Fruit fly (Drosophila melanogaster): ENCODE results near the gene Larp4B.
A peak's percentile ranks its signal among the peaks of the same experiment; 100 is the strongest.

Gene Larp4B

dm6 chr3L:3249997-3250774, 25.5 kb downstream of the Larp4B start (continued):
- TF ChIP-seq Hr51 (GFP tag; optimal IDR thresholded peaks at IDR 0.05), result peak; percentile 92 to 95
- peak; percentile 41 for TF ChIP-seq Sry-β (GFP tag; optimal IDR thresholded peaks at IDR 0.05)
- TF ChIP-seq CG8089 (GFP tag; optimal IDR thresholded peaks at IDR 0.05), result peak; percentile 94
- peak; percentile 70 for TF ChIP-seq CG31224 (GFP tag; IDR thresholded peaks at IDR 0.05)
- no peak for TF ChIP-seq inv (GFP tag; IDR thresholded peaks at IDR 0.05; ENCODE audit: partially characterized antibody)
- TF ChIP-seq sim (GFP tag; IDR thresholded peaks at IDR 0.05), result peak; percentile 58; the same call in 1 of the 2 replicates
- TF ChIP-seq CG6689 (GFP tag; IDR thresholded peaks at IDR 0.05), result peak; percentile 89
- peak; percentile 82 for TF ChIP-seq seq (GFP tag; IDR thresholded peaks at IDR 0.05)
- TF ChIP-seq pan (optimal IDR thresholded peaks at IDR 0.05), result no peak
- peak in 1 of 2 experiments; percentile 75 for TF ChIP-seq pan (GFP tag; optimal IDR thresholded peaks at IDR 0.05 in 1 of 2, IDR thresholded peaks at IDR 0.05 in 1 of 2)
- TF ChIP-seq CG11247 (GFP tag; IDR thresholded peaks at IDR 0.05), result peak; percentile 77
- TF ChIP-seq CG15011 (GFP tag; optimal IDR thresholded peaks at IDR 0.05), result peak; percentile 94
- peak; percentile 41; the same call in 1 of the 2 replicates for TF ChIP-seq Awh (GFP tag; IDR thresholded peaks at IDR 0.05)
- TF ChIP-seq lbe (GFP tag; optimal IDR thresholded peaks at IDR 0.05), result peak; percentile 42
- TF ChIP-seq CG17612 (GFP tag; IDR thresholded peaks at IDR 0.05), result no peak; the same call in 1 of the 2 replicates
- TF ChIP-seq maf-S (GFP tag; optimal IDR thresholded peaks at IDR 0.05), result peak; percentile 90
- TF ChIP-seq HLHmδ (GFP tag; optimal IDR thresholded peaks at IDR 0.05), result no peak
- TF ChIP-seq CG10267 (tag; optimal IDR thresholded peaks at IDR 0.05), result peak; percentile 89
- TF ChIP-seq zfh1 (GFP tag; IDR thresholded peaks at IDR 0.05), result peak; percentile 75; the same call in 2 of the 3 replicates
- peak; percentile 97 for TF ChIP-seq CG18619 (GFP tag; optimal IDR thresholded peaks at IDR 0.05)
- TF ChIP-seq schlank (tag; optimal IDR thresholded peaks at IDR 0.05), result peak; percentile 76
- TF ChIP-seq Dref (GFP tag; IDR thresholded peaks at IDR 0.05), result no peak
- peak; percentile 86 for TF ChIP-seq CG3065 (GFP tag; optimal IDR thresholded peaks at IDR 0.05)
- peak; percentile 96 for TF ChIP-seq CG7839 (tag; optimal IDR thresholded peaks at IDR 0.05)
- peak; percentile 33 for TF ChIP-seq Adf1 (GFP tag; IDR thresholded peaks at IDR 0.05)
- peak; percentile 99 for TF ChIP-seq grn (GFP tag; optimal IDR thresholded peaks at IDR 0.05)
- TF ChIP-seq Usf (GFP tag; optimal IDR thresholded peaks at IDR 0.05), result peak; percentile 96
- TF ChIP-seq Spps (tag; optimal IDR thresholded peaks at IDR 0.05), result peak; percentile 80
- TF ChIP-seq sens-2 (GFP tag; IDR thresholded peaks at IDR 0.05), result no peak; the same call in 1 of the 2 replicates
- TF ChIP-seq wor (GFP tag; IDR thresholded peaks at IDR 0.05), result peak; percentile 91
- TF ChIP-seq CG13624 (GFP tag; optimal IDR thresholded peaks at IDR 0.05), result peak; percentile 95
- TF ChIP-seq sqz (GFP tag; optimal IDR thresholded peaks at IDR 0.05), result peak; percentile 80
- TF ChIP-seq Bdp1 (GFP tag; optimal IDR thresholded peaks at IDR 0.05), result peak; percentile 87
- no peak for TF ChIP-seq Scr (GFP tag; IDR thresholded peaks at IDR 0.05; ENCODE audit: partially characterized antibody)
- TF ChIP-seq CG7372 (GFP tag; IDR thresholded peaks at IDR 0.05), result peak; percentile 82
- peak; percentile 96 for TF ChIP-seq tin (GFP tag; optimal IDR thresholded peaks at IDR 0.05)
- TF ChIP-seq CG6813 (GFP tag; optimal IDR thresholded peaks at IDR 0.05), result peak; percentile 84
- peak; percentile 96 for TF ChIP-seq Camta (GFP tag; optimal IDR thresholded peaks at IDR 0.05)
- peak in 1 of 2 experiments; percentile 78 for TF ChIP-seq Dfd (GFP tag; optimal IDR thresholded peaks at IDR 0.05)
- TF ChIP-seq gcm (GFP tag; optimal IDR thresholded peaks at IDR 0.05), result peak; percentile 90
- peak; percentile 78 for TF ChIP-seq fd64A (GFP tag; optimal IDR thresholded peaks at IDR 0.05)
- TF ChIP-seq Pdp1 (GFP tag; optimal IDR thresholded peaks at IDR 0.05), result peak; percentile 92 to 96
- TF ChIP-seq CG17568 (GFP tag; optimal IDR thresholded peaks at IDR 0.05), result peak; percentile 83
- TF ChIP-seq dmrt99B (tag; optimal IDR thresholded peaks at IDR 0.05), result peak; percentile 96
- peak; percentile 91 for TF ChIP-seq zf30C (GFP tag; optimal IDR thresholded peaks at IDR 0.05)
- peak; percentile 73 for TF ChIP-seq CG15514 (GFP tag; optimal IDR thresholded peaks at IDR 0.05)
- TF ChIP-seq CG17359 (tag; optimal IDR thresholded peaks at IDR 0.05), result peak; percentile 85
- TF ChIP-seq NfI (GFP tag; optimal IDR thresholded peaks at IDR 0.05), result peak; percentile 93

Data from whole organism, embryonic.